Fruit fly (Drosophila melanogaster) whole organism, embryonic: Measurements from ENCODE around the gene RpS5b.

Source experiments
- Atf6 ChIP-seq: fragments of 200-800 bp; sonication (Bioruptor generic); IDR thresholded peaks from 2 replicates; pipeline ENCODE4 v1.3.6; 2022; ENCODE audit warnings: missing biosample characterization, missing genetic modification characterization
- Bdp1 ChIP-seq: fragments of 200-800 bp; sonication (Bioruptor generic); optimal IDR thresholded peaks from 3 replicates; lab custom pipeline; 2016; ENCODE audit warnings: missing biosample characterization, missing genetic modification characterization
- CG10267 ChIP-seq: fragments of 200-800 bp; sonication (Bioruptor generic); optimal IDR thresholded peaks from 2 replicates; lab custom pipeline; 2018; ENCODE audit warnings: missing biosample characterization, mild to moderate bottlenecking, missing genetic modification characterization, moderate library complexity
- CG11456 ChIP-seq: fragments of 200-800 bp; sonication (Bioruptor generic); IDR thresholded peaks from 3 replicates; pipeline ENCODE4 v1.3.6; 2022; ENCODE audit warnings: missing biosample characterization, missing genetic modification characterization
- CG11723 ChIP-seq: fragments of 200-800 bp; sonication (Bioruptor generic); optimal IDR thresholded peaks from 2 replicates; lab custom pipeline; 2017; ENCODE audit warnings: missing biosample characterization, mild to moderate bottlenecking, missing genetic modification characterization
- CG13287 ChIP-seq: fragments of 200-800 bp; sonication (Bioruptor generic); IDR thresholded peaks from 2 replicates; pipeline ENCODE4 v1.3.6; 2022; ENCODE audit warnings: missing biosample characterization, missing genetic modification characterization; ENCODE audit not compliant: partially characterized antibody
- CG14965 ChIP-seq: fragments of 200-800 bp; sonication (Bioruptor generic); optimal IDR thresholded peaks from 2 replicates; lab custom pipeline; 2016; ENCODE audit warnings: missing biosample characterization, missing genetic modification characterization, borderline replicate concordance
- CG17361 ChIP-seq: fragments of 200-800 bp; sonication (Bioruptor generic); IDR thresholded peaks from 3 replicates; pipeline ENCODE4 v1.3.6; 2022; ENCODE audit warnings: missing biosample characterization, missing genetic modification characterization
- CG17829 ChIP-seq: fragments of 200-800 bp; optimal IDR thresholded peaks from 2 replicates; lab custom pipeline; 2019; ENCODE audit warnings: missing biosample characterization, mild to moderate bottlenecking, missing genetic modification characterization, moderate library complexity
- CG1832 ChIP-seq: fragments of 200-800 bp; sonication (Bioruptor generic); optimal IDR thresholded peaks from 2 replicates; lab custom pipeline; 2017; ENCODE audit warnings: missing biosample characterization, mild to moderate bottlenecking, missing genetic modification characterization, inconsistent platforms
- CG2129 ChIP-seq: fragments of 200-800 bp; sonication (Bioruptor generic); IDR thresholded peaks from 2 replicates; pipeline ENCODE4 v1.3.6; 2022; ENCODE audit warnings: missing biosample characterization, missing genetic modification characterization; ENCODE audit not compliant: partially characterized antibody
- CG34224 ChIP-seq: fragments of 200-800 bp; sonication (Bioruptor generic); IDR thresholded peaks from 3 replicates; pipeline ENCODE4 v1.3.6; 2022; ENCODE audit warnings: missing biosample characterization, missing genetic modification characterization; ENCODE audit not compliant: partially characterized antibody
- CG4404 ChIP-seq: fragments of 200-800 bp; sonication (Bioruptor generic); IDR thresholded peaks from 2 replicates; pipeline ENCODE4 v1.3.6; 2022; ENCODE audit warnings: missing biosample characterization, missing genetic modification characterization
- CG6254 ChIP-seq: fragments of 200-800 bp; sonication (Bioruptor generic); optimal IDR thresholded peaks from 3 replicates; lab custom pipeline; 2017; ENCODE audit warnings: mild to moderate bottlenecking, missing biosample characterization, missing genetic modification reagents, missing genetic modification characterization
- CG6683 ChIP-seq: fragments of 200-800 bp; sonication (Bioruptor generic); optimal IDR thresholded peaks from 2 replicates; lab custom pipeline; 2017; ENCODE audit warnings: missing biosample characterization, mild to moderate bottlenecking, missing genetic modification characterization, missing genetic modification reagents
- CG9215 ChIP-seq: fragments of 200-800 bp; sonication (Bioruptor generic); IDR thresholded peaks from 2 replicates; pipeline ENCODE4 v1.3.6; 2022; ENCODE audit warnings: missing biosample characterization, missing genetic modification characterization
- CG9876 ChIP-seq: fragments of 200-800 bp; sonication (Bioruptor generic); optimal IDR thresholded peaks from 2 replicates; lab custom pipeline; 2016; ENCODE audit warnings: missing biosample characterization, missing genetic modification characterization
- CTCF ChIP-seq: fragments of 200-800 bp; sonication (Bioruptor generic); optimal IDR thresholded peaks from 2 replicates; lab custom pipeline; 2017; ENCODE audit warnings: missing biosample characterization, mild to moderate bottlenecking, missing genetic modification characterization, moderate library complexity
- Dfd ChIP-seq, 2 experiments: fragments of >200 bp; optimal IDR thresholded peaks; 2 replicates each; lab custom pipeline; 2017; ENCODE audit warnings: missing biosample characterization in 2 of 2, missing genetic modification characterization in 2 of 2
- Dll ChIP-seq: fragments of 200-800 bp; sonication (Bioruptor generic); IDR thresholded peaks from 4 replicates; pipeline ENCODE4 v1.3.6; 2022; ENCODE audit warnings: missing biosample characterization, missing genetic modification characterization; ENCODE audit not compliant: partially characterized antibody
- Dp ChIP-seq: fragments of 200-800 bp; sonication (Bioruptor generic); optimal IDR thresholded peaks from 2 replicates; lab custom pipeline; 2018; ENCODE audit warnings: missing biosample characterization, mild to moderate bottlenecking, missing genetic modification characterization, moderate library complexity
- Gug ChIP-seq: fragments of 200-800 bp; sonication (Bioruptor generic); IDR thresholded peaks from 4 replicates; pipeline ENCODE4 v1.3.6; 2022; ENCODE audit warnings: missing biosample characterization, missing genetic modification characterization
- Hand ChIP-seq: fragments of 200-800 bp; sonication (Bioruptor generic); optimal IDR thresholded peaks from 2 replicates; lab custom pipeline; 2017; ENCODE audit warnings: mild to moderate bottlenecking, missing biosample characterization, missing genetic modification reagents, missing genetic modification characterization
- HmgD ChIP-seq: fragments of 200-800 bp; sonication (Bioruptor generic); optimal IDR thresholded peaks from 3 replicates; lab custom pipeline; 2016; ENCODE audit warnings: missing biosample characterization, missing genetic modification characterization
- Lhr ChIP-seq: fragments of 200-800 bp; sonication (Bioruptor generic); optimal IDR thresholded peaks from 3 replicates; lab custom pipeline; 2017; ENCODE audit warnings: mild to moderate bottlenecking, missing biosample characterization, missing genetic modification reagents, missing genetic modification characterization
- MESR4 ChIP-seq: fragments of 200-800 bp; sonication (Bioruptor generic); optimal IDR thresholded peaks from 2 replicates; lab custom pipeline; 2018; ENCODE audit warnings: missing biosample characterization, mild to moderate bottlenecking, missing genetic modification characterization, moderate library complexity
- MTF-1 ChIP-seq: fragments of 200-800 bp; sonication (Bioruptor generic); optimal IDR thresholded peaks from 2 replicates; lab custom pipeline; 2018; ENCODE audit warnings: missing biosample characterization, mild to moderate bottlenecking, missing genetic modification characterization, borderline replicate concordance
- PHDP ChIP-seq: fragments of 200-800 bp; sonication (Bioruptor generic); optimal IDR thresholded peaks from 3 replicates; lab custom pipeline; 2018; ENCODE audit warnings: missing biosample characterization, mild to moderate bottlenecking, missing genetic modification characterization, moderate library complexity
- Pdp1 ChIP-seq, 2 experiments: fragments of 200-800 bp; sonication (Bioruptor generic); optimal IDR thresholded peaks; 3 replicates each; lab custom pipeline; 2016; ENCODE audit warnings: missing biosample characterization in 2 of 2, missing genetic modification characterization in 2 of 2, mild to moderate bottlenecking in 1 of 2, moderate library complexity in 1 of 2
- Scr ChIP-seq: fragments of 200-800 bp; sonication (Bioruptor generic); IDR thresholded peaks from 2 replicates; pipeline ENCODE4 v1.3.6; 2022; ENCODE audit warnings: missing biosample characterization, missing genetic modification characterization; ENCODE audit not compliant: partially characterized antibody
- bbx ChIP-seq: fragments of 200-800 bp; sonication (Bioruptor generic); IDR thresholded peaks from 2 replicates; pipeline ENCODE4 v1.3.6; 2022; ENCODE audit warnings: missing biosample characterization, missing genetic modification characterization; ENCODE audit not compliant: partially characterized antibody
- bsh ChIP-seq, 2 experiments: fragments of 200-800 bp; sonication (Bioruptor generic); optimal IDR thresholded peaks; 2 replicates each; lab custom pipeline; 2017 to 2018; ENCODE audit warnings: mild to moderate bottlenecking in 2 of 2, missing biosample characterization in 2 of 2, missing genetic modification characterization in 2 of 2, moderate library complexity in 1 of 2
- caup ChIP-seq: fragments of 200-800 bp; sonication (Bioruptor generic); optimal IDR thresholded peaks from 3 replicates; lab custom pipeline; 2017; ENCODE audit warnings: missing biosample characterization, mild to moderate bottlenecking, missing genetic modification characterization, moderate library complexity; ENCODE audit not compliant: severe bottlenecking
- chif ChIP-seq, 2 experiments: fragments of 200-800 bp; sonication (Bioruptor generic); optimal IDR thresholded peaks; 3 replicates each; lab custom pipeline; 2016; ENCODE audit warnings: missing biosample characterization in 2 of 2, missing genetic modification characterization in 2 of 2
- crc ChIP-seq: fragments of 200-800 bp; sonication (Bioruptor generic); optimal IDR thresholded peaks from 2 replicates; lab custom pipeline; 2016; ENCODE audit warnings: missing biosample characterization, missing genetic modification characterization
- crp ChIP-seq, 2 experiments: fragments of 200-800 bp; sonication (Bioruptor generic); optimal IDR thresholded peaks; 2 replicates in 1 of 2; 3 replicates in 1 of 2; lab custom pipeline; 2017; ENCODE audit warnings: missing biosample characterization in 2 of 2, missing genetic modification characterization in 2 of 2, mild to moderate bottlenecking in 1 of 2, moderate library complexity in 1 of 2
- fd96Cb ChIP-seq: fragments of 200-800 bp; sonication (Bioruptor generic); optimal IDR thresholded peaks from 2 replicates; lab custom pipeline; 2018; ENCODE audit warnings: missing biosample characterization, mild to moderate bottlenecking, missing genetic modification characterization, moderate library complexity
- h ChIP-seq: fragments of >200 bp; optimal IDR thresholded peaks from 2 replicates; lab custom pipeline; 2017
- lov ChIP-seq, 2 experiments: fragments of 200-800 bp in 1 of 2; fragments of >200 bp in 1 of 2; sonication (Bioruptor generic) in 1 of 2; IDR thresholded peaks in 1 of 2; optimal IDR thresholded peaks in 1 of 2; 2 replicates in 1 of 2; 3 replicates in 1 of 2; pipeline versions ENCODE4 v1.3.6 to Lab custom; 2017 to 2022; ENCODE audit warnings: missing biosample characterization in 1 of 2, missing genetic modification characterization in 1 of 2
- nerfin-1 ChIP-seq: fragments of 200-800 bp; sonication (Bioruptor generic); optimal IDR thresholded peaks from 3 replicates; lab custom pipeline; 2019; ENCODE audit warnings: missing biosample characterization, mild to moderate bottlenecking, missing genetic modification characterization, moderate library complexity
- nmo ChIP-seq: fragments of 200-800 bp; sonication (Bioruptor generic); optimal IDR thresholded peaks from 2 replicates; lab custom pipeline; 2018; ENCODE audit warnings: missing biosample characterization, mild to moderate bottlenecking, missing genetic modification characterization, moderate library complexity
- org-1 ChIP-seq: fragments of 200-800 bp; sonication (Bioruptor generic); optimal IDR thresholded peaks from 2 replicates; lab custom pipeline; 2017; ENCODE audit warnings: missing biosample characterization, missing genetic modification characterization
- pfk ChIP-seq: fragments of 200-800 bp; sonication (Bioruptor generic); optimal IDR thresholded peaks from 2 replicates; lab custom pipeline; 2018; ENCODE audit warnings: missing biosample characterization, mild to moderate bottlenecking, missing genetic modification characterization, moderate library complexity
- pita ChIP-seq: fragments of 200-800 bp; sonication (Bioruptor generic); optimal IDR thresholded peaks from 2 replicates; lab custom pipeline; 2017; ENCODE audit warnings: missing biosample characterization, mild to moderate bottlenecking, missing genetic modification characterization
- pum ChIP-seq: fragments of 200-800 bp; sonication (Bioruptor generic); optimal IDR thresholded peaks from 2 replicates; lab custom pipeline; 2016; ENCODE audit warnings: missing biosample characterization, missing genetic modification characterization
- scrt ChIP-seq: fragments of 200-800 bp; sonication (Bioruptor generic); optimal IDR thresholded peaks from 2 replicates; lab custom pipeline; 2018; ENCODE audit warnings: missing biosample characterization, mild to moderate bottlenecking, missing genetic modification characterization, moderate library complexity
- sug ChIP-seq: fragments of 200-800 bp; optimal IDR thresholded peaks from 2 replicates; lab custom pipeline; 2019; ENCODE audit warnings: missing biosample characterization, mild to moderate bottlenecking, missing genetic modification characterization, moderate library complexity
- trem ChIP-seq: fragments of 200-800 bp; optimal IDR thresholded peaks from 3 replicates; lab custom pipeline; 2019; ENCODE audit warnings: missing biosample characterization, mild to moderate bottlenecking, missing genetic modification characterization, moderate library complexity

RpS5b gene

DNA sequence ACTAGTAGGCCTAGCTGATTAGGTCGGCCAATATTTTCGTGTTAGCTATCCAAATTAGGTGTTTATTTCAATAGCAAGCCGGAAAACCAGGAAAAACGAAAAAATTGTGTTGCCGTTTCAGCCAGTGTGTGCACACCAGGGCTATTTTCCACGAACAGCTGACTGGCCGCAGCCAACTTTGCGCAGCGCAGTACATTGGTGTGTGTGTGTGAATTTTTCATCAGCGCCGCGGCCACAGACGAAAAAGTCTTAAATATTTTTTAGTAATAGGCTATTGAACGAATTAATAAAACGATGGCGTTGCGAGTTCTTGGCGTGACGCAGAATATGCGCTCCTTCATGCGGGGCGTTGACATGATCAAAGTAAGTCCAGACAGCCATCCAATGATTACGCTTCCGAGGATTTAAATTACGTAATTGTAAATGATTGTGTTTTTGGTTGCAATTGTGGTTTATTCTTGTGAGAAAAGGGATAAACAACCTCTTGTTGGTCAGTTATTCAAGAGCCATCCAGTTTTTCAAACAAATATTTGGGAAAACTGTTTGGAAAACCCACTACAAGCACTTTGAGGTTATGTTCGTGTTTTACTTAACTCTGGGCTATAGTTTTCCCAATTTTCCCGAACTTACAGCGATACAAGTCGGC lies 11.2 kb downstream of the RpS5b start, which contains the start of the genes CycC and UQCR-C1 (continued):
- peak; percentile 13 for TF ChIP-seq MTF-1 (GFP tag; lab: Kevin White, UChicago)
- no peak for TF ChIP-seq chif (GFP tag; optimal IDR thresholded peaks at IDR 0.05; lab: Kevin White, UChicago)
- TF ChIP-seq org-1 = no peak
- peak; percentile 25 for TF ChIP-seq trem (tag; lab: Kevin White, UChicago)
- TF ChIP-seq Bdp1 (GFP tag; lab: Kevin White, UChicago) = no peak
- TF ChIP-seq Lhr (GFP tag; lab: Kevin White, UChicago) = no peak
- no peak for TF ChIP-seq CG1832 (GFP tag; lab: Kevin White, UChicago)
- TF ChIP-seq CG6254 (GFP tag; lab: Kevin White, UChicago) = no peak
- TF ChIP-seq CG10267 (tag; lab: Kevin White, UChicago) = peak; percentile 45
- peak; percentile 8 for TF ChIP-seq CG17829 (tag; lab: Kevin White, UChicago)
- peak; percentile 83 for TF ChIP-seq MESR4
- TF ChIP-seq CG11456 = no peak
- no peak for TF ChIP-seq Atf6 (GFP tag; lab: Robert Waterston, UW)
- no peak for TF ChIP-seq pita (GFP tag; lab: Kevin White, UChicago)
- peak; percentile 55 for TF ChIP-seq bbx (GFP tag; lab: Robert Waterston, UW)
- TF ChIP-seq CG14965 = no peak
- no peak for TF ChIP-seq CG9215 (GFP tag; lab: Robert Waterston, UW)
- no peak for TF ChIP-seq caup (GFP tag; lab: Kevin White, UChicago)
- TF ChIP-seq CG2129 (GFP tag; lab: Robert Waterston, UW) = no peak
- no peak for TF ChIP-seq CG4404 (GFP tag; lab: Robert Waterston, UW)
- no peak for TF ChIP-seq pum (GFP tag; lab: Kevin White, UChicago)
- no peak for TF ChIP-seq CG9876 (GFP tag; lab: Kevin White, UChicago)
- TF ChIP-seq scrt (GFP tag; lab: Kevin White, UChicago) = no peak
- TF ChIP-seq lov (optimal IDR thresholded peaks at IDR 0.05; lab: Kevin White, UChicago) = no peak
- TF ChIP-seq lov (GFP tag; IDR thresholded peaks at IDR 0.05; lab: Robert Waterston, UW) = no peak
- peak; percentile 97 to 99 for TF ChIP-seq crp (GFP tag; optimal IDR thresholded peaks at IDR 0.05; lab: Kevin White, UChicago)
- peak; percentile 32; the same call in 1 of the 2 replicates for TF ChIP-seq CG13287 (GFP tag; lab: Robert Waterston, UW)
- no peak for TF ChIP-seq bsh (GFP tag; optimal IDR thresholded peaks at IDR 0.05; lab: Kevin White, UChicago)
- peak; percentile 41 for TF ChIP-seq pfk (GFP tag; lab: Kevin White, UChicago)
- TF ChIP-seq Gug (GFP tag; lab: Robert Waterston, UW) = no peak
- TF ChIP-seq PHDP = no peak
- no peak for TF ChIP-seq CG6683 (GFP tag; lab: Kevin White, UChicago)
- TF ChIP-seq sug (tag; lab: Kevin White, UChicago) = peak; percentile 25
- 0 out of 3 replicates have a peak, but pooled peaks have one; percentile 31 for TF ChIP-seq CG34224 (GFP tag; lab: Robert Waterston, UW)
- no peak for TF ChIP-seq HmgD
- peak; percentile 22 for TF ChIP-seq nmo
- no peak for TF ChIP-seq CG11723 (GFP tag; lab: Kevin White, UChicago)
- no peak for TF ChIP-seq Dfd (GFP tag; optimal IDR thresholded peaks at IDR 0.05; lab: Kevin White, UChicago)
- peak; percentile 42 for TF ChIP-seq nerfin-1 (tag; lab: Kevin White, UChicago)
- no peak for TF ChIP-seq fd96Cb (tag; lab: Kevin White, UChicago)
- TF ChIP-seq CTCF (GFP tag; lab: Kevin White, UChicago) = peak; percentile 20
- TF ChIP-seq Scr (GFP tag; lab: Robert Waterston, UW) = peak; percentile 32; the same call in 1 of the 2 replicates
- 0 out of 4 replicates have a peak, but pooled peaks have one; percentile 15 for TF ChIP-seq Dll (GFP tag; lab: Robert Waterston, UW)
- TF ChIP-seq Pdp1 (GFP tag; optimal IDR thresholded peaks at IDR 0.05; lab: Kevin White, UChicago) = peak in 1 of 2 experiments; percentile 98
- no peak for TF ChIP-seq h (lab: Kevin White, UChicago)
- TF ChIP-seq crc (GFP tag; lab: Kevin White, UChicago) = no peak
- no peak for TF ChIP-seq CG17361 (GFP tag; lab: Robert Waterston, UW)
- TF ChIP-seq Hand (GFP tag; lab: Kevin White, UChicago) = no peak
- TF ChIP-seq Dp (GFP tag; lab: Kevin White, UChicago) = peak; percentile 10
